Fruit fly (Drosophila melanogaster) whole organism, prepupa: Measurements from ENCODE around the gene Alp1.

Experiments used
- CG4318 ChIP-seq: fragments of 200-800 bp; sonication (Bioruptor generic); optimal IDR thresholded peaks from 3 replicates; lab custom pipeline; 2017; ENCODE audit warnings: missing biosample characterization, mild to moderate bottlenecking, missing genetic modification characterization
- CG6276 ChIP-seq: fragments of 200-800 bp; sonication (Bioruptor generic); optimal IDR thresholded peaks from 2 replicates; lab custom pipeline; 2017; ENCODE audit warnings: missing biosample characterization, mild to moderate bottlenecking, missing genetic modification characterization
- CG8119 ChIP-seq: fragments of 200-800 bp; sonication (Bioruptor generic); IDR thresholded peaks from 3 replicates; pipeline ENCODE4 v1.3.6; 2022; ENCODE audit warnings: missing biosample characterization, missing genetic modification characterization
- Gug ChIP-seq: fragments of 200-800 bp; sonication (Bioruptor generic); IDR thresholded peaks from 2 replicates; pipeline ENCODE4 v1.3.6; 2022; ENCODE audit warnings: missing biosample characterization, missing genetic modification characterization
- Lpt ChIP-seq: fragments of 200-800 bp; sonication (Bioruptor generic); optimal IDR thresholded peaks from 3 replicates; lab custom pipeline; 2016; ENCODE audit warnings: missing biosample characterization, missing genetic modification characterization
- Met ChIP-seq: fragments of 200-800 bp; sonication (Bioruptor generic); optimal IDR thresholded peaks from 3 replicates; lab custom pipeline; 2016; ENCODE audit warnings: missing biosample characterization, missing genetic modification characterization
- Smox ChIP-seq: fragments of 200-800 bp; sonication (Bioruptor generic); optimal IDR thresholded peaks from 3 replicates; lab custom pipeline; 2016; ENCODE audit warnings: missing biosample characterization, missing genetic modification characterization
- Sox102F ChIP-seq: fragments of 200-800 bp; sonication (Bioruptor generic); optimal IDR thresholded peaks from 2 replicates; lab custom pipeline; 2016; ENCODE audit warnings: missing biosample characterization, mild to moderate bottlenecking, missing genetic modification characterization
- net ChIP-seq: fragments of 200-800 bp; sonication (Bioruptor generic); optimal IDR thresholded peaks from 3 replicates; lab custom pipeline; 2016; ENCODE audit warnings: missing biosample characterization, missing genetic modification characterization
- ss ChIP-seq, 2 experiments: fragments of 200-800 bp; sonication (Bioruptor generic); optimal IDR thresholded peaks; 2 replicates in 1 of 2; 3 replicates in 1 of 2; lab custom pipeline; 2017 to 2018; ENCODE audit warnings: mild to moderate bottlenecking in 2 of 2, missing biosample characterization in 2 of 2, missing genetic modification characterization in 2 of 2, moderate library complexity in 1 of 2

DNA sequence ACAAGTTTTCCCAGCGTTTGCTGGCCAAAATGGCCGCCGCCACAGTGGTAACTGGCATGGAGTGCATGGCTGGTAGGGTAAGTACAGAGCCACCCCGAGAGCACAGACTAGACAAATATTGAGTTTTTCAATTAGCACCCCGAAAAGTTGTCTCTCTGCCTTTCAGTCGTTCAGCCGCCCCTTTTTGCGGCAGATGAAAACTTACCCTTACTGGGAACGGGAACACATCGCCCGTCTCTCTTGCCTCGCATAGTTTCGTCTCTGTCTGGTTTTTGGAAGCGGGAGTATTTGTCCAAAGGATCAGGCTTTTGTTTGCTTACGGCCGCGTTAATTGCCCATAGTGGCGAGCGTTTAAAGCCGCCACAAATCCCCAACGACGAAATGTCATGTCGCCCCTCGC, 14.1 kb upstream of the Alp1 start:
- TF ChIP-seq net (GFP tag; lab: Kevin White, UChicago), result no peak
- TF ChIP-seq ss (GFP tag; optimal IDR thresholded peaks at IDR 0.05; lab: Kevin White, UChicago), result no peak
- TF ChIP-seq CG8119 (GFP tag; lab: Robert Waterston, UW), result no peak
- no peak for TF ChIP-seq Gug (GFP tag; lab: Robert Waterston, UW)
- TF ChIP-seq Sox102F (GFP tag; lab: Kevin White, UChicago), result no peak
- no peak for TF ChIP-seq Smox (GFP tag; lab: Kevin White, UChicago)
- no peak for TF ChIP-seq Met (GFP tag; lab: Kevin White, UChicago)
- TF ChIP-seq Lpt (GFP tag; lab: Kevin White, UChicago), result no peak
- no peak for TF ChIP-seq CG4318 (GFP tag; lab: Kevin White, UChicago)
- no peak for TF ChIP-seq CG6276
